Worm (Caenorhabditis elegans) whole organism, L1 larva: Measurements from ENCODE around the gene mlt-4.
A peak's percentile ranks its signal among the peaks of the same experiment; 100 is the strongest.

Experiments
- C16A3.4 ChIP-seq: fragments of 150-350 bp; optimal IDR thresholded peaks from 2 replicates; lab custom pipeline; 2014; ENCODE audit warnings: missing biosample characterization, missing genetic modification characterization
- F16B12.6 ChIP-seq: fragments of 150-350 bp; optimal IDR thresholded peaks from 2 replicates; lab custom pipeline; 2014; ENCODE audit warnings: missing biosample characterization, missing genetic modification characterization
- aha-1 ChIP-seq: fragments of 150-350 bp; optimal IDR thresholded peaks from 2 replicates; lab custom pipeline; 2014; ENCODE audit warnings: missing biosample characterization, missing genetic modification characterization
- blmp-1 ChIP-seq: fragments of 150-350 bp; optimal IDR thresholded peaks from 2 replicates; lab custom pipeline; 2014; ENCODE audit warnings: missing biosample characterization, missing genetic modification characterization
- ceh-8 ChIP-seq: fragments of 200-800 bp; sonication (Bioruptor generic); optimal IDR thresholded peaks from 2 replicates; lab custom pipeline; 2018; ENCODE audit warnings: mild to moderate bottlenecking, missing genetic modification characterization, moderate library complexity, missing compliant biosample characterization
- ceh-82 ChIP-seq, 3 experiments: fragments of 150-350 bp in 1 of 3; sonication (generic microtip) in 2 of 3; optimal IDR thresholded peaks; 2 replicates each; lab custom pipeline; 2014 to 2017; ENCODE audit warnings: missing biosample characterization in 3 of 3, missing genetic modification characterization in 3 of 3
- egl-13 ChIP-seq: sonication (generic microtip); optimal IDR thresholded peaks from 2 replicates; lab custom pipeline; 2016; ENCODE audit warnings: missing genotype, missing genetic modification reagents, missing genetic modification characterization, missing compliant biosample characterization
- elt-2 ChIP-seq: sonication (generic microtip); optimal IDR thresholded peaks from 2 replicates; lab custom pipeline; 2016; ENCODE audit warnings: missing genetic modification characterization, mild to moderate bottlenecking, inconsistent platforms, missing compliant biosample characterization, missing genetic modification reagents
- elt-3 ChIP-seq, 6 experiments: fragments of 150-350 bp in 1 of 6; sonication (generic microtip); optimal IDR thresholded peaks; 2 replicates each; lab custom pipeline; 2017 to 2018; ENCODE audit warnings: missing biosample characterization in 6 of 6, missing genetic modification characterization in 6 of 6, inconsistent platforms in 1 of 6
- ets-5 ChIP-seq: fragments of 200-800 bp; sonication (Bioruptor generic); IDR thresholded peaks from 2 replicates; pipeline ENCODE4 v1.3.6; 2022; ENCODE audit warnings: missing genetic modification characterization, missing compliant biosample characterization
- hlh-17 ChIP-seq: fragments of 200-800 bp; sonication (Bioruptor generic); optimal IDR thresholded peaks from 2 replicates; lab custom pipeline; 2018; ENCODE audit warnings: missing genetic modification characterization, mild to moderate bottlenecking, missing compliant biosample characterization, moderate library complexity, borderline replicate concordance
- irx-1 ChIP-seq: sonication (generic microtip); optimal IDR thresholded peaks from 2 replicates; lab custom pipeline; 2016; ENCODE audit warnings: missing genetic modification characterization, missing compliant biosample characterization
- lin-13 ChIP-seq: fragments of 150-350 bp; optimal IDR thresholded peaks from 2 replicates; lab custom pipeline; 2014; ENCODE audit warnings: missing biosample characterization, missing genetic modification reagents, missing genetic modification characterization
- lin-39 ChIP-seq: fragments of 150-350 bp; optimal IDR thresholded peaks from 2 replicates; lab custom pipeline; 2014; ENCODE audit warnings: missing biosample characterization, missing genetic modification reagents, missing genetic modification characterization
- lir-3 ChIP-seq: sonication (generic microtip); optimal IDR thresholded peaks from 2 replicates; lab custom pipeline; 2016; ENCODE audit warnings: mild to moderate bottlenecking, missing genetic modification characterization, moderate library complexity, missing compliant biosample characterization; ENCODE audit not compliant: poor library complexity
- nhr-28 ChIP-seq: fragments of 150-350 bp; optimal IDR thresholded peaks from 2 replicates; lab custom pipeline; 2014; ENCODE audit warnings: missing biosample characterization, missing genetic modification characterization
- nhr-47 ChIP-seq: sonication (generic microtip); optimal IDR thresholded peaks from 2 replicates; lab custom pipeline; 2016; ENCODE audit warnings: mild to moderate bottlenecking, missing genetic modification characterization, moderate library complexity, missing compliant biosample characterization
- nhr-71 ChIP-seq: sonication (generic microtip); optimal IDR thresholded peaks from 2 replicates; lab custom pipeline; 2016; ENCODE audit warnings: mild to moderate bottlenecking, missing genetic modification characterization, moderate library complexity, missing compliant biosample characterization
- pqm-1 ChIP-seq: sonication (generic microtip); optimal IDR thresholded peaks from 3 replicates; lab custom pipeline; 2017; ENCODE audit warnings: missing biosample characterization, missing genetic modification characterization
- skn-1 ChIP-seq: fragments of 150-350 bp; optimal IDR thresholded peaks from 2 replicates; lab custom pipeline; 2014; ENCODE audit warnings: missing biosample characterization, missing genetic modification characterization
- swsn-7 ChIP-seq: sonication (generic microtip); optimal IDR thresholded peaks from 2 replicates; lab custom pipeline; 2016; ENCODE audit warnings: missing genetic modification characterization, missing compliant biosample characterization
- xbp-1 ChIP-seq: sonication (generic microtip); optimal IDR thresholded peaks from 2 replicates; lab custom pipeline; 2016; ENCODE audit warnings: missing genetic modification characterization, missing compliant biosample characterization
- zag-1 ChIP-seq: fragments of 150-350 bp; optimal IDR thresholded peaks from 2 replicates; lab custom pipeline; 2014; ENCODE audit warnings: missing biosample characterization, missing genetic modification characterization
- ztf-4 ChIP-seq: fragments of 150-350 bp; optimal IDR thresholded peaks from 2 replicates; lab custom pipeline; 2014; ENCODE audit warnings: missing biosample characterization, missing genetic modification characterization

The mlt-4 gene

DNA sequence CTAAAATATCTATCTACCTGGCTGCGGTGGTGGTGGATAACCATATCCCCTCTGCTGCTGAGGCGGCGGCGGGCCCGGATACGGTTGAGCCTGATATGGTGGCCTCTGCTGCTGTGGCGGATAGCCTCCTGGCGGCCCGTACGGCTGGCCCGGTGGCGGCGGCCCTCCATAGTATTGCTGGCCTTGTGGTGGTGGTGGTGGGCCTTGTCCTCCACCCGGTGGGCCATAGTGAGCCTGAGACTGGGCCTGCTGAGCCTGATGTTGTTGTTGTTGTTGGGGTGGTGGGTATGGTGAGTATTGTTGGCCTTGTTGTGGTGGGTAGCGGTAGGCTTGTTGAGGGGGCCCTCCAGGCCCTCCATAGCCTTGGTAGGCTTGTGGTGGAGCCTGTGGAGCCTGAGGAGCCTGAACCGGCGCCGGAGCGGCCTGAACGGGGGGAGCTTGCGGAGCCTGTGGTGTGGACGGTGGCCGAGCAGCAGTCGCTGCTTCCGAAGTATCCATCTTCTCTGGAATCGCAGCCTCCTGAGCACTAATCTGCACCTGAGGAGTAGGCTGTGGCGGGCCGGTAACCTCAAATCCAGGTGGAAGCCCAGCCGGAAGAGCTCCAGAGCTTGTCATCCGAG, 47.9 kb downstream of the mlt-4 start:
- no peak for TF ChIP-seq hlh-17 (GFP tag; lab: Kevin White, UChicago)
- TF ChIP-seq ets-5 (GFP tag; lab: Robert Waterston, UW): 0 out of 2 replicates have a peak, but pooled peaks have one; percentile 63

ce11 chrV:20237429-20237828, 51.8 kb downstream of the mlt-4 start, which contains the start of gene sld-5:
TSS of gene sld-5 (minus strand) at chrV:20237745.
- no peak for TF ChIP-seq ztf-4 (tag; lab: Kevin White, UChicago)
- TF ChIP-seq lir-3: no peak
- TF ChIP-seq nhr-47 (tag; lab: Kevin White, UChicago): no peak
- TF ChIP-seq elt-2 (tag; lab: Kevin White, UChicago): no peak
- TF ChIP-seq aha-1: no peak
- no peak for TF ChIP-seq blmp-1 (tag; lab: Kevin White, UChicago)
- TF ChIP-seq nhr-71 (tag; lab: Kevin White, UChicago): no peak
- TF ChIP-seq lin-13 (GFP tag; lab: Kevin White, UChicago): no peak

DNA sequence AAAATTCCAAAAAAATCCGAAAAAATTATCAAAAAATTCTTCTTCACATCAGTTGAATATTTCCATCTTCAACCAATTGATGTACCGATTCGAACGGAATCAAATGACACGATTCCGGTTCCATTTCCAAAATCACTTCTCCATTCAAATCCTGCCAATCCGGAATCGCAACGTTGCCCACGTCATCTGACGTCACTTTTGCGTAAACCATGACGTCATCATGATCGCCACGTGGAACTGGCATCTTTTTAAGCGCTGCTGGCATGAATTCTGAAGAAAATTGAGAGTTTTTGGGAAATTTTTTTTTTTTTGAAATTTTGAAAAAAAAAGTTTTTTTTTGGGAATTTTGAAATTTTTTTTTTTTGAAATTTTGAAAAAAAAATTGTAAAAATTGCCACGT, 54.0 kb downstream of the mlt-4 start:
- TF ChIP-seq nhr-28 (tag; lab: Kevin White, UChicago) (no peak), irx-1 (tag; lab: Kevin White, UChicago) (no peak)

ce11 chrV:20234439-20234838, 54.8 kb downstream of the mlt-4 start:
- TF ChIP-seq swsn-7: no peak
- no peak for TF ChIP-seq F16B12.6 (tag; lab: Kevin White, UChicago)
- TF ChIP-seq ets-5 (GFP tag; lab: Robert Waterston, UW): no peak
- TF ChIP-seq elt-3 (tag; optimal IDR thresholded peaks at IDR 0.05; lab: Kevin White, UChicago): no peak
- TF ChIP-seq C16A3.4 (tag; lab: Kevin White, UChicago): no peak
- no peak for TF ChIP-seq elt-2 (tag; lab: Kevin White, UChicago)
- TF ChIP-seq pqm-1 (tag; lab: Kevin White, UChicago): no peak
- no peak for TF ChIP-seq xbp-1 (tag; lab: Kevin White, UChicago)
- no peak for TF ChIP-seq skn-1 (tag; lab: Kevin White, UChicago)
- TF ChIP-seq aha-1: no peak
- TF ChIP-seq egl-13 (tag; lab: Kevin White, UChicago): no peak
- no peak for TF ChIP-seq zag-1 (tag; lab: Kevin White, UChicago)

- no peak for TF ChIP-seq ceh-8
- TF ChIP-seq lin-39 (tag; lab: Kevin White, UChicago): no peak
- TF ChIP-seq blmp-1 (tag; lab: Kevin White, UChicago): no peak
- no peak for TF ChIP-seq skn-1 (tag; lab: Kevin White, UChicago)
- no peak for TF ChIP-seq ceh-82 (tag; optimal IDR thresholded peaks at IDR 0.05; lab: Kevin White, UChicago)
Observed at ce11 chrV:20233743-20234142, 55.5 kb downstream of the mlt-4 start, which contains the start of gene Y113G7B.15. TSS of gene Y113G7B.15 (minus strand) at chrV:20233843.
